Fruit fly (Drosophila melanogaster) whole organism: ENCODE data around the gene CG42526.

Experiments used
- CG8478 ChIP-seq: fragments of >200 bp; optimal IDR thresholded peaks from 2 replicates; lab custom pipeline; 2018; ENCODE audit warnings: inconsistent platforms
- Dll ChIP-seq: fragments of >200 bp; optimal IDR thresholded peaks from 2 replicates; lab custom pipeline; 2017
- EcR ChIP-seq, 2 experiments: fragments of >200 bp; optimal IDR thresholded peaks; 2 replicates each; lab custom pipeline; 2017; ENCODE audit warnings: missing biosample characterization in 2 of 2, missing genetic modification characterization in 2 of 2, missing genetic modification reagents in 2 of 2
- pan ChIP-seq: fragments of >200 bp; optimal IDR thresholded peaks from 2 replicates; lab custom pipeline; 2017
- psq ChIP-seq: fragments of >200 bp; optimal IDR thresholded peaks from 2 replicates; lab custom pipeline; 2017
- usp ChIP-seq: fragments of >200 bp; optimal IDR thresholded peaks from 2 replicates; lab custom pipeline; 2017; ENCODE audit warnings: missing biosample characterization, missing genetic modification characterization, mixed read lengths

DNA sequence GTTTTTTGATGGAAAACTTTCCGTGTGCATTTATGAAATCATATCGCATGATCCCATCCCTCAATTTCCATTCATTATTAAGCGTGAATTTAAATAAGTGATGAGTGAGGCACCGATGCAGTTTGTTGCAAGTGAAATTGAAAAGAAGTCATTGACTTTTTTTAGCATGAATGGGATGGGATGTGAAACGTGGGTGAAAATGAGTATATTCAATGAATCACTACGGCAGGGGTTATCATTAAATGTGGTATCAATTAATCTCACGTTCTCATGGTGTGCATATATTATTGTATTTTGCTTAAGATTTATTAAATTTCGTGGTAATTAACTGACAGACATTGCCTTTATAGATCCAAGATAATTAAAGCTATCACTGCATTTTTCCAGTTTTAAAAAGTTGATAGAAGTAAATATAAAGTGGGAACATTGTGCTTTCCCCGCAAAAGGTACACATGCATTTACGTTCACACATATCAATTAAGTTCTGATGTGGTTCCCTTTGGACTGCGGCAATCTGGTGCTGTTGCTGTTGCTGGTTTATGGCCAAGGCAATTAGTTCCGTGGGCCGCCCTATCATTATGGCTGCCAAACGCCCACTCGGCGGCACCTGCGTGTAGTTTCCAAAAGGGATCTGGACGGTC is 43.7 kb downstream of the CG42526 start:
- TF ChIP-seq psq (no peak), CG8478 (lab: Kevin White, UChicago) (no peak), Dll (lab: Kevin White, UChicago) (no peak), usp (no peak), pan (lab: Kevin White, UChicago) (no peak), EcR (GFP tag; optimal IDR thresholded peaks at IDR 0.05; lab: Kevin White, UChicago) (no peak)
